Fruit fly (Drosophila melanogaster) whole organism, wandering third instar larva: Measurements from ENCODE around the gene CG6865.

Experiments
- GATAd ChIP-seq: sonication (Bioruptor generic); optimal IDR thresholded peaks from 2 replicates; lab custom pipeline; 2016; ENCODE audit warnings: missing biosample characterization, missing genetic modification characterization
- br ChIP-seq: fragments of 200-800 bp; sonication (Bioruptor generic); optimal IDR thresholded peaks from 2 replicates; lab custom pipeline; 2016; ENCODE audit warnings: missing biosample characterization, missing genetic modification characterization
- foxo ChIP-seq, 2 experiments: fragments of 200-800 bp; sonication (Bioruptor generic); optimal IDR thresholded peaks; 2 replicates in 1 of 2; 3 replicates in 1 of 2; lab custom pipeline; 2016 to 2017; ENCODE audit warnings: missing biosample characterization in 2 of 2, missing genetic modification characterization in 2 of 2
- fru ChIP-seq: fragments of 200-800 bp; sonication (Bioruptor generic); optimal IDR thresholded peaks from 3 replicates; lab custom pipeline; 2016; ENCODE audit warnings: missing biosample characterization, mild to moderate bottlenecking, missing genetic modification characterization
- usp ChIP-seq: fragments of >200 bp; optimal IDR thresholded peaks from 2 replicates; lab custom pipeline; 2017; ENCODE audit warnings: missing biosample characterization, missing genetic modification characterization

DNA sequence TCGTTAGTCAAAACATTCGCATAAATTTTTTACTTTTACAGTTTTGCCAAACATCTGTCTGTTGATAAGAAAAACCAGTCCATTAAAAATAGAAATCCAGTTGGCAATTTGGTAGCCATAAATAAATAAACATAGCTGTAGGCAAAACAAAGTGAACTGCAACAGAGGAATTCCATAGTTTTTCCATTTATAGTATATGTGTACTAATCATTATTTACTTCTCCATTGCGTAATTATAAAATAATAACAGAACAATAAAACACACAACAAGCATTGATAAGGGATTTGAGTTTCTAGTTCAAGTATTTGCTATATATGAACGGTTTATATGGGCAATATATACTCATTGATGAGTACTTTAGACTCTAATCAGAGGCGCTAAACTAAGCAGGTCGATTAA lies 26.8 kb upstream of the CG6865 start:
- TF ChIP-seq fru (GFP tag; lab: Kevin White, UChicago) (no peak), usp (no peak), foxo (GFP tag; optimal IDR thresholded peaks at IDR 0.05; lab: Kevin White, UChicago) (no peak), br (no peak), GATAd (GFP tag; lab: Kevin White, UChicago) (no peak)
